Worm (Caenorhabditis elegans) whole organism, midembryonic: ENCODE measurements around the gene scl-7.

ENCODE experiments used
- T22C8.4 ChIP-seq: fragments of 200-800 bp; sonication (Bioruptor generic); IDR thresholded peaks from 2 replicates; pipeline ENCODE4 v1.3.6; 2022; ENCODE audit warnings: missing genetic modification characterization, missing compliant biosample characterization
- cog-1 ChIP-seq: sonication (generic microtip); optimal IDR thresholded peaks from 2 replicates; lab custom pipeline; 2016; ENCODE audit warnings: missing genetic modification characterization, missing compliant biosample characterization
- flt-1 ChIP-seq: fragments of 200-800 bp; sonication (Bioruptor generic); IDR thresholded peaks from 2 replicates; pipeline ENCODE4 v1.3.6; 2022; ENCODE audit warnings: missing genetic modification characterization, missing compliant biosample characterization
- ref-1 ChIP-seq: fragments of 200-800 bp; sonication (Bioruptor generic); conservative IDR thresholded peaks from 2 replicates; pipeline ENCODE4 v1.3.6; 2022; ENCODE audit warnings: missing genetic modification reagents, missing genetic modification characterization, missing compliant biosample characterization
- tab-1 ChIP-seq: fragments of 200-800 bp; sonication (Bioruptor generic); IDR thresholded peaks from 2 replicates; pipeline ENCODE4 v1.3.6; 2022; ENCODE audit warnings: missing genetic modification characterization, missing compliant biosample characterization
- ztf-23 ChIP-seq: fragments of 200-800 bp; sonication (Bioruptor generic); IDR thresholded peaks from 2 replicates; pipeline ENCODE4 v1.3.6; 2022; ENCODE audit warnings: missing genetic modification reagents, missing genetic modification characterization, missing compliant biosample characterization
- ztf-29 ChIP-seq: fragments of 200-800 bp; sonication (Bioruptor generic); IDR thresholded peaks from 2 replicates; pipeline ENCODE4 v1.3.6; 2022; ENCODE audit warnings: missing genetic modification reagents, missing genetic modification characterization, missing compliant biosample characterization

DNA sequence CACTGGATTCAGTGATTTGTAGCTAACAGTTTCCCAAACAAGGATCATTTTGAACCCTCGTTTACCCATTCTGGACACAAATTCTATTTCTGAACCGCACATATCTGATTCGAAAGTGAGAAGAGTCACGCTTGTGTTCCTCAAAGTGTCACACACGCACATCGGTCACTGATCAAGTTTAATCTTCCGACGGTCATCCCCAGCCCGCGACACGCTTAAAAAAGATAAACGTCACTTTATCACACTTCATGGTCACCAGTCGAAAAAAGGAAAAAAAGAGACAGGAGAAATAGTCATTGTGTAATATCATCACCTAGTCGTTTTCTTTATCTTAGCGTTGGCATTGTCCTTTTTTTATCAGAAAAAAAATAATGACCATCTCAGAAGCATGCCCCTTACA is 7.5 kb downstream of the scl-7 start:
- TF ChIP-seq flt-1 (GFP tag; lab: Robert Waterston, UW): no peak
- no peak for TF ChIP-seq tab-1 (GFP tag; lab: Robert Waterston, UW)
- no peak for TF ChIP-seq cog-1 (tag; lab: Kevin White, UChicago)
- no peak for TF ChIP-seq T22C8.4
- no peak for TF ChIP-seq ref-1 (GFP tag; lab: Robert Waterston, UW)
- no peak for TF ChIP-seq ztf-29
- no peak for TF ChIP-seq ztf-23 (GFP tag; lab: Robert Waterston, UW)
